Fruit fly (Drosophila melanogaster): ENCODE measurements around the gene CG11663.

- TF ChIP-seq CG8478 (optimal IDR thresholded peaks at IDR 0.05) (no peak), CTCF (optimal IDR thresholded peaks at IDR 0.05) (no peak)
Observed at dm6 chrX:908763-909497, 14.6 kb downstream of the CG11663 start.

Data from S2 (cell line).